Fruit fly (Drosophila melanogaster): Measurements from ENCODE around the gene Lcp65Ab1.

DNA sequence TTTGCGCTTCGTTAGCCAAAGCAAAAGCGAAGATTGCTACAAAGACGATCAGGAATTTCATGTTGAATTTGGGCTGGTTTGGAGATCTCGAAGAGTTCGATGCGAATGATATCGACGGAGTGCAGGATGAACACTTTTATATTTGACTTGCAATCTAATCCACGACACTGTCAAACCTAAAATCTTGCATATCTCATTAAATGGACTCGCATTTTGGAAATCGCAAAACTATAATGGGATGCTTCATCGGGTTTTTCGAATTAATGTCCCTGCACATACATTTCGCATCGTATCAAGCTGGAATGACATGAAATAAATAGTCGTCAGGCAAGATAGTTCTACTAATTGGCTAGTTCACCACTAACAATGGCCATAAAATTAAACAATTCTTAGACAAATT is 11.3 kb upstream of the Lcp65Ab1 start, which contains the start of gene Lcp65Ae:
- no peak for TF ChIP-seq CG8159 (tag; optimal IDR thresholded peaks at IDR 0.05)
- no peak for TF ChIP-seq Snoo (tag; optimal IDR thresholded peaks at IDR 0.05)
- no peak for TF ChIP-seq CG13204 (GFP tag; optimal IDR thresholded peaks at IDR 0.05)
- TF ChIP-seq CG10348 (GFP tag; IDR thresholded peaks at IDR 0.05) = no peak
- no peak for TF ChIP-seq Pif1B (GFP tag; optimal IDR thresholded peaks at IDR 0.05)
- TF ChIP-seq Pif1A (GFP tag; optimal IDR thresholded peaks at IDR 0.05) = no peak
- TF ChIP-seq CG34367 (tag; optimal IDR thresholded peaks at IDR 0.05) = no peak
- no peak for TF ChIP-seq CG9948 (tag; optimal IDR thresholded peaks at IDR 0.05)
- no peak for TF ChIP-seq CG15710 (tag; optimal IDR thresholded peaks at IDR 0.05)
- TF ChIP-seq Ets98B (GFP tag; IDR thresholded peaks at IDR 0.05) = no peak
- no peak for TF ChIP-seq EcR (GFP tag; optimal IDR thresholded peaks at IDR 0.05)

Data from whole organism, pupa.